Worm (Caenorhabditis elegans) whole organism, dauer: ENCODE results near the gene nac-2.
"Not testable (repeated sequence)": the region's sequence is repeated elsewhere in the genome, so short reads cannot be mapped to it uniquely, and the experiment has no call there.

Experiments
- unc-62 ChIP-seq: sonication (generic microtip); optimal IDR thresholded peaks from 2 replicates; lab custom pipeline; 2017; ENCODE audit warnings: missing biosample characterization, missing genetic modification reagents, missing genetic modification characterization

Gene nac-2

ce11 chrIII:9017181-9017651, 25.9 kb downstream of the nac-2 start, which contains the start of gene F59B2.12:
Gene F59B2.12 (plus strand): TSS chrIII:9017601.
- no peak for TF ChIP-seq unc-62 (GFP tag; lab: Kevin White, UChicago)

DNA sequence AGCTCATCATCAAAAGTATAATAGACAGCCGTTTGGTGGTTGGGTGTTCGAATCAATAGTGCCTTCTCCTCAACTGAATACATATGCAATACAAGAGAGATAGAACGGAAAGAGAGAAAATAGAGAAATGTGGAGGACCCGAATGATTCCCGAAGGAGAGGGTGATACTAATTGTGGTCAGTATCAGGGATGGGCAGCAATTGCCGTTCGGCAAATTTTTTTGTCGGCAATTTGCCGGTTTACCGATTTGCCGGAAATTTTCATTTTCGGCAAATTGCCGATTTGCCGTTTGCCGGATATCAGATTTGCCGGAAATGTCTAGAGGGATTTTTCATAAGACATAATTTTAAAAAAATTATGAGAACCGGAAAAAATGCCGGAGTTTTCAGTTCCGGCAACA, 30.8 kb downstream of the nac-2 start, which contains the start of gene F59B2.9:
F59B2.9 (minus strand) TSS at position 101 of the 400 bp plus-strand sequence.
- TF ChIP-seq unc-62 (GFP tag; lab: Kevin White, UChicago), result no peak

DNA sequence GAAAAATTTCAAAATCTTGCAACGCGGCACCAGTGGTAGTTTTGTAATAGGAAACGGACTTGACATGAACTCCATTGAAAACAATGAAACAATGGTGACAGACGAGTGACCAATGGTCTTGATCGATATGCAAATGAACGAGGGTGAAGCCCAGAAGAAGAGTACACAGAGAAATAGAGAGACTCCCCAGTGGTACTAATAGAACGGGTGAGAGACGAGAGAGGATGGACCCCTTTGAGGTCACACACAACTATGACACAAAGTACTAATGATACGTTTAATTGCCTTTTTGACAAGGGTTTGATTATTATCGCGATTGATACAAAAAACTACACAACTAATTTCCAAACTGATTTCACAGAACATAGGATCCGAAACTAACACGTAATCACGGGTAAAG, 33.1 kb downstream of the nac-2 start, which contains the start of gene F59B2.8:
F59B2.8 (minus strand) TSS at position 151 of the 400 bp plus-strand sequence.
- no peak for TF ChIP-seq unc-62 (GFP tag; lab: Kevin White, UChicago)

- TF ChIP-seq unc-62 (GFP tag; lab: Kevin White, UChicago), result no peak
These were observed 35.9 kb downstream of the nac-2 start for ce11 chrIII:9007183-9007582.

DNA sequence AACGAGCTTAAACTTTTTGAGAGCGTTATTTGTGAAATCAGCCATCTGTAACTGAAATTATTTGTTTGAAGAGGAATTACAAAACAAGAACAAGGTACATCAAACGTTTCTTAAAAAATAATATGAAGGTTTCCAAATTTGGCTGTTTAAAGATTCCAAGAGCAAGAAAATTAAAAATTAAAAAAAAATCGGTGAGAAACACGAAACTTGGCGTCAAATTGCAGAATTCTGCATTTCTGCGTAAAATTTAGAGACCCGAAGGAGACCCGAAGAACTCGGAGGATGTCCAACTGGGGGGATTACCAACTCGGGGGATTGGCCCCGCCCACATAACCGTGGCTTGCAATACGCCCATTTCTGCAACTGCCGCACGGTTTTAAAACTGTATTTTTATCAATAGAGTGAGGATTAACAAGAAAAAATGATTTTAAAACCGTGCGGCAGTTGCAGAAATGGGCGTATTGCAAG, 37.2 kb downstream of the nac-2 start, which contains the start of gene rab-6.1:
rab-6.1 (minus strand) TSS at position 51 of the 468 bp plus-strand sequence.
- not testable (repeated sequence) for TF ChIP-seq unc-62 (GFP tag; lab: Kevin White, UChicago)

- no peak for TF ChIP-seq unc-62 (GFP tag; lab: Kevin White, UChicago)
These were observed 38.4 kb downstream of the nac-2 start for ce11 chrIII:9004658-9005057.

DNA sequence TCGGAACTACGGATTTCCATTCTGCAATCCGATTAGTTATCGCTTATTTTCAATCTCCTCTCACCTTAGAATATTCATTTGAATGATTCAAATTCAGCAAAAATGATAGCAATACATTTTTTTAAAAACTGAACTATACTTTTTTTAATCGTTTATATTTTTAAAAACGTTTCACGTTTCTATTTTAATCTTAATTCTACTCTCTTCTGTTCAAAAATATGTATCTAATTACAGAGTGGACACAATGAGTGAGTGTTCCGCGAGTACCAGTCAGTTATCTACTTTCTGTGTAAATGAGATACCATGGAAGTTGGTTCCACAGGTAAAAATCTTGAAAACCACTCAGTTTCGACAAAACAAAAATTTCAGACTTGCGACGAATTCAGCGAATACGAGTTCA, 40.6 kb downstream of the nac-2 start, which contains the start of the genes F59B2.15 and zif-1:
F59B2.15 (minus strand) TSS at position 101 of the 400 bp plus-strand sequence.
zif-1 (plus strand) TSS at position 235 of the 400 bp plus-strand sequence.
- TF ChIP-seq unc-62 (GFP tag; lab: Kevin White, UChicago), result no peak

ce11 chrIII:9001899-9002298, 41.2 kb downstream of the nac-2 start, which contains the start of gene rpn-6.2:
Gene rpn-6.2 (minus strand): TSS chrIII:9001999.
- no peak for TF ChIP-seq unc-62 (GFP tag; lab: Kevin White, UChicago)

DNA sequence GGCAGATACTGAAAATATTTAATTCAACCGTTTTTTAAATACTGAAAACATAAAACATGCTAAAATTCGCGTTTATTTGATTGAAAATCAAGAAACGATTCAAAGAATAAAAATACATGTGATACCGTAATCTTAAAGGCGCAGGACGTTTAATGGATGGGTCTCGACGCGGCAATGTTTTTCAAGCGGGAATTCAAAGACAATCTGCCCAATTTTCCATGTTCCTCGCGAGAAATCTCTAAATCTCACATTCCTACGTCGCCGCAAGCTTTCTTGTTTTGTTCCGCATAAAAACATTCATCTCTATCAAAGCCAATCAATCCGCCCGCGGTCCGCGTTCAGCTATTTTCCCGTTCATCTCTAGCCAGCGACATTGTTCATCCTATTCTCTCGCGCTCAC, 41.6 kb downstream of the nac-2 start:
- TF ChIP-seq unc-62 (GFP tag; lab: Kevin White, UChicago), result no peak

ce11 chrIII:8999508-8999907, 43.6 kb downstream of the nac-2 start, which contains the start of gene F59B2.3:
Gene F59B2.3 (minus strand): TSS chrIII:8999766.
- TF ChIP-seq unc-62 (GFP tag; lab: Kevin White, UChicago), result no peak

DNA sequence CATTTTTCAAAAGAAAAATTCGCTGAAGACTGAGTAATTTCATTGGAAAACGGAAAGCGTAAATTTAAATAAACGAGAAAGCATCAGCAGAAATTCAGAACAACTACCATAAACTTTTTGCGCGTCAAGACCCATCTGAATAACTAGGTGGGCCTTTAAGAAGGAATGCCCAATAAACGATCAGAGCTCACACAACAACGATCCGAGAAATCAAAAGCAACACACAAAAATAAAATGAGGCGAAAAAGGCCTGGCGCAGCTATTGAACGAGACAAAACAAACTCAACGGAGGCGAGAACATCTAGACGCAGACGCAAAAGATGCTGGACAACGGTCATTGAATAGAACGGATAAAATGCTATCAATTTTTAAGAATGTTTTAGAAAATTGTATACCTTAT, 44.2 kb downstream of the nac-2 start:
- TF ChIP-seq unc-62 (GFP tag; lab: Kevin White, UChicago), result no peak

DNA sequence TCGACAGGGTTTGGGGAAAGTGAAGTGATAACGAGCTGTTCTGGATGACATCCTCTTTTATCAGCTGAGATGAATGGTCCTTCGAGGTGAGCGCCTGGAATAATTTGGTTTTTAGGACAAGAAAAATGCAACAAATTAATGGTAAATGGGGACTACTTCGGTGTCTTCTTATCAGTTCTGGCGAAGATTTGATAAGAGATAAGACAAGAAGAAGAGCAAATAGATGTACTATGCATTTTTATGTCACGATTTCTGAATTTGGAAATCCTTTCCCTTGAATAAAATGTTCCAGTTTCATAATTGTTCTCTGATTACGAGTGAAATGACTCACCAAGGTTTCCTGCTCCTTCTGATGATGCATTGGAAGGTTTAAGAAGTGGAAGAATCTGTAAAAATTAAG, 45.3 kb downstream of the nac-2 start:
- no peak for TF ChIP-seq unc-62 (GFP tag; lab: Kevin White, UChicago)

ce11 chrIII:8996686-8997085, 46.4 kb downstream of the nac-2 start, which contains the start of gene skat-1:
Gene skat-1 (minus strand): TSS chrIII:8996786.
- no peak for TF ChIP-seq unc-62 (GFP tag; lab: Kevin White, UChicago)

ce11 chrIII:8989752-8990151, 53.3 kb downstream of the nac-2 start, which contains the start of gene R08D7.7:
Gene R08D7.7 (plus strand): TSS chrIII:8990052.
- TF ChIP-seq unc-62 (GFP tag; lab: Kevin White, UChicago), result not testable (repeated sequence)
